Fruit fly (Drosophila melanogaster) whole organism, embryonic: Measurements from ENCODE around the gene CG6527.

ENCODE experiments used
- B-H2 ChIP-seq: fragments of 200-800 bp; sonication (Bioruptor generic); optimal IDR thresholded peaks from 2 replicates; lab custom pipeline; 2018; ENCODE audit warnings: missing biosample characterization, mild to moderate bottlenecking, missing genetic modification characterization
- CG10267 ChIP-seq: fragments of 200-800 bp; sonication (Bioruptor generic); optimal IDR thresholded peaks from 2 replicates; lab custom pipeline; 2018; ENCODE audit warnings: missing biosample characterization, mild to moderate bottlenecking, missing genetic modification characterization, moderate library complexity
- CG10979 ChIP-seq: fragments of 200-800 bp; sonication (Bioruptor generic); optimal IDR thresholded peaks from 2 replicates; lab custom pipeline; 2018; ENCODE audit warnings: missing biosample characterization, mild to moderate bottlenecking, missing genetic modification characterization, moderate library complexity
- CG11456 ChIP-seq: fragments of 200-800 bp; sonication (Bioruptor generic); IDR thresholded peaks from 3 replicates; pipeline ENCODE4 v1.3.6; 2022; ENCODE audit warnings: missing biosample characterization, missing genetic modification characterization
- CG13296 ChIP-seq: fragments of 200-800 bp; sonication (Bioruptor generic); optimal IDR thresholded peaks from 3 replicates; lab custom pipeline; 2018; ENCODE audit warnings: missing biosample characterization, mild to moderate bottlenecking, missing genetic modification characterization
- CG13424 ChIP-seq: fragments of 200-800 bp; sonication (Bioruptor generic); optimal IDR thresholded peaks from 2 replicates; lab custom pipeline; 2019; ENCODE audit warnings: missing biosample characterization, mild to moderate bottlenecking, missing genetic modification characterization, moderate library complexity
- CG1529 ChIP-seq: fragments of 200-800 bp; sonication (Bioruptor generic); optimal IDR thresholded peaks from 3 replicates; lab custom pipeline; 2018; ENCODE audit warnings: missing biosample characterization, missing genetic modification characterization
- CG15601 ChIP-seq: fragments of 200-800 bp; sonication (Bioruptor generic); optimal IDR thresholded peaks from 3 replicates; lab custom pipeline; 2019; ENCODE audit warnings: missing biosample characterization, mild to moderate bottlenecking, missing genetic modification characterization, moderate library complexity
- CG18262 ChIP-seq: fragments of 200-800 bp; optimal IDR thresholded peaks from 3 replicates; lab custom pipeline; 2019; ENCODE audit warnings: missing biosample characterization, mild to moderate bottlenecking, missing genetic modification characterization, moderate library complexity
- CG1832 ChIP-seq: fragments of 200-800 bp; sonication (Bioruptor generic); optimal IDR thresholded peaks from 2 replicates; lab custom pipeline; 2017; ENCODE audit warnings: missing biosample characterization, mild to moderate bottlenecking, missing genetic modification characterization, inconsistent platforms
- CG18619 ChIP-seq: fragments of 200-800 bp; sonication (Bioruptor generic); optimal IDR thresholded peaks from 3 replicates; lab custom pipeline; 2017; ENCODE audit warnings: missing biosample characterization, mild to moderate bottlenecking, missing genetic modification characterization
- CG2678 ChIP-seq: fragments of 200-800 bp; sonication (Bioruptor generic); optimal IDR thresholded peaks from 3 replicates; lab custom pipeline; 2019; ENCODE audit warnings: missing biosample characterization, mild to moderate bottlenecking, missing genetic modification characterization, moderate library complexity
- CG3281 ChIP-seq: fragments of 200-800 bp; sonication (Bioruptor generic); optimal IDR thresholded peaks from 3 replicates; lab custom pipeline; 2017; ENCODE audit warnings: missing biosample characterization, mild to moderate bottlenecking, missing genetic modification characterization
- CG34422 ChIP-seq: fragments of 200-800 bp; sonication (Bioruptor generic); IDR thresholded peaks from 3 replicates; pipeline ENCODE4 v1.3.6; 2022; ENCODE audit warnings: missing biosample characterization, missing genetic modification characterization
- CG6654 ChIP-seq: fragments of 200-800 bp; sonication (Bioruptor generic); optimal IDR thresholded peaks from 2 replicates; lab custom pipeline; 2017; ENCODE audit warnings: missing biosample characterization, mild to moderate bottlenecking, missing genetic modification characterization
- CG7271 ChIP-seq: fragments of 200-800 bp; sonication (Bioruptor generic); optimal IDR thresholded peaks from 2 replicates; lab custom pipeline; 2018; ENCODE audit warnings: missing biosample characterization, mild to moderate bottlenecking, missing genetic modification characterization, moderate library complexity
- CG7372 ChIP-seq: fragments of 200-800 bp; sonication (Bioruptor generic); IDR thresholded peaks from 2 replicates; pipeline ENCODE4 v1.3.6; 2022; ENCODE audit warnings: missing biosample characterization, missing genetic modification characterization
- CG8388 ChIP-seq: fragments of 200-800 bp; sonication (Bioruptor generic); optimal IDR thresholded peaks from 2 replicates; lab custom pipeline; 2019; ENCODE audit warnings: missing biosample characterization, mild to moderate bottlenecking, missing genetic modification characterization, moderate library complexity
- Chrac-16 ChIP-seq: fragments of 200-800 bp; sonication (Bioruptor generic); optimal IDR thresholded peaks from 3 replicates; lab custom pipeline; 2016; ENCODE audit warnings: missing biosample characterization, missing genetic modification characterization
- Dll ChIP-seq: fragments of 200-800 bp; sonication (Bioruptor generic); IDR thresholded peaks from 4 replicates; pipeline ENCODE4 v1.3.6; 2022; ENCODE audit warnings: missing biosample characterization, missing genetic modification characterization; ENCODE audit not compliant: partially characterized antibody
- E2f2 ChIP-seq: fragments of 200-800 bp; sonication (Bioruptor generic); IDR thresholded peaks from 2 replicates; pipeline ENCODE4 v1.3.6; 2022; ENCODE audit warnings: missing biosample characterization, missing genetic modification characterization
- Gsc ChIP-seq: fragments of 200-800 bp; sonication (Bioruptor generic); IDR thresholded peaks from 2 replicates; pipeline ENCODE4 v1.3.6; 2022; ENCODE audit warnings: missing biosample characterization, missing genetic modification characterization
- Hr51 ChIP-seq, 2 experiments: fragments of 200-800 bp; sonication (Bioruptor generic); optimal IDR thresholded peaks; 2 replicates in 1 of 2; 3 replicates in 1 of 2; lab custom pipeline; 2016 to 2018; ENCODE audit warnings: missing biosample characterization in 2 of 2, missing genetic modification characterization in 2 of 2, mild to moderate bottlenecking in 1 of 2, moderate library complexity in 1 of 2
- NFAT ChIP-seq: fragments of 200-800 bp; sonication (Bioruptor generic); IDR thresholded peaks from 2 replicates; pipeline ENCODE4 v1.3.6; 2022; ENCODE audit warnings: missing biosample characterization, missing genetic modification characterization
- Oli ChIP-seq: fragments of 200-800 bp; sonication (Bioruptor generic); optimal IDR thresholded peaks from 2 replicates; lab custom pipeline; 2018; ENCODE audit warnings: missing biosample characterization, mild to moderate bottlenecking, missing genetic modification characterization, moderate library complexity
- Usf ChIP-seq: fragments of 200-800 bp; sonication (Bioruptor generic); optimal IDR thresholded peaks from 2 replicates; lab custom pipeline; 2017; ENCODE audit warnings: missing genotype, missing biosample characterization, missing genetic modification characterization
- Xbp1 ChIP-seq: fragments of 200-800 bp; sonication (Bioruptor generic); optimal IDR thresholded peaks from 3 replicates; lab custom pipeline; 2016; ENCODE audit warnings: missing biosample characterization, mild to moderate bottlenecking, missing genetic modification characterization
- abd-A ChIP-seq: fragments of 200-800 bp; sonication (Bioruptor generic); optimal IDR thresholded peaks from 3 replicates; lab custom pipeline; 2019; ENCODE audit warnings: missing biosample characterization, mild to moderate bottlenecking, missing genetic modification characterization, moderate library complexity
- ap ChIP-seq: fragments of 200-800 bp; sonication (Bioruptor generic); IDR thresholded peaks from 2 replicates; pipeline ENCODE4 v1.3.6; 2022; ENCODE audit warnings: missing biosample characterization, missing genetic modification characterization
- ase ChIP-seq: fragments of 200-800 bp; sonication (Bioruptor generic); IDR thresholded peaks from 3 replicates; pipeline ENCODE4 v1.3.6; 2022; ENCODE audit warnings: missing biosample characterization, missing genetic modification characterization
- ash1 ChIP-seq: fragments of 200-800 bp; sonication (Bioruptor generic); optimal IDR thresholded peaks from 2 replicates; lab custom pipeline; 2018; ENCODE audit warnings: missing biosample characterization, mild to moderate bottlenecking, missing genetic modification characterization
- bcd ChIP-seq: fragments of 200-800 bp; sonication (Bioruptor generic); optimal IDR thresholded peaks from 2 replicates; lab custom pipeline; 2017; ENCODE audit warnings: missing biosample characterization, mild to moderate bottlenecking, missing genetic modification characterization
- dati ChIP-seq: fragments of 200-800 bp; sonication (Bioruptor generic); IDR thresholded peaks from 2 replicates; pipeline ENCODE4 v1.3.6; 2022; ENCODE audit warnings: missing biosample characterization, missing genetic modification characterization
- emc ChIP-seq: fragments of 200-800 bp; sonication (Bioruptor generic); optimal IDR thresholded peaks from 2 replicates; lab custom pipeline; 2016; ENCODE audit warnings: missing biosample characterization, missing genetic modification characterization
- ftz-f1 ChIP-seq: fragments of 200-800 bp; sonication (Bioruptor generic); optimal IDR thresholded peaks from 2 replicates; lab custom pipeline; 2016; ENCODE audit warnings: missing biosample characterization, missing genetic modification characterization
- grn ChIP-seq: fragments of 200-800 bp; sonication (Bioruptor generic); optimal IDR thresholded peaks from 3 replicates; lab custom pipeline; 2017; ENCODE audit warnings: missing biosample characterization, missing genetic modification characterization
- gro ChIP-seq: fragments of 200-800 bp; sonication (Bioruptor generic); optimal IDR thresholded peaks from 2 replicates; lab custom pipeline; 2016; ENCODE audit warnings: missing biosample characterization, missing genetic modification characterization
- inv ChIP-seq: fragments of 200-800 bp; sonication (Bioruptor generic); IDR thresholded peaks from 2 replicates; pipeline ENCODE4 v1.3.6; 2022; ENCODE audit warnings: missing biosample characterization, missing genetic modification characterization; ENCODE audit not compliant: partially characterized antibody
- lbe ChIP-seq: fragments of 200-800 bp; sonication (Bioruptor generic); optimal IDR thresholded peaks from 2 replicates; lab custom pipeline; 2016; ENCODE audit warnings: missing biosample characterization, mild to moderate bottlenecking, missing genetic modification characterization
- lilli ChIP-seq: fragments of 200-800 bp; sonication (Bioruptor generic); optimal IDR thresholded peaks from 3 replicates; lab custom pipeline; 2016; ENCODE audit warnings: missing biosample characterization, missing genetic modification characterization
- phol ChIP-seq: fragments of 200-800 bp; sonication (Bioruptor generic); optimal IDR thresholded peaks from 3 replicates; lab custom pipeline; 2018; ENCODE audit warnings: missing biosample characterization, mild to moderate bottlenecking, missing genetic modification characterization, moderate library complexity
- pita ChIP-seq: fragments of 200-800 bp; sonication (Bioruptor generic); optimal IDR thresholded peaks from 2 replicates; lab custom pipeline; 2017; ENCODE audit warnings: missing biosample characterization, mild to moderate bottlenecking, missing genetic modification characterization
- sens-2 ChIP-seq: fragments of 200-800 bp; sonication (Bioruptor generic); IDR thresholded peaks from 2 replicates; pipeline ENCODE4 v1.3.6; 2022; ENCODE audit warnings: missing biosample characterization, missing genetic modification characterization
- sob ChIP-seq: fragments of 200-800 bp; sonication (Bioruptor generic); IDR thresholded peaks from 2 replicates; pipeline ENCODE4 v1.3.6; 2022; ENCODE audit warnings: missing biosample characterization, missing genetic modification characterization
- stc ChIP-seq: fragments of 200-800 bp; sonication (Bioruptor generic); IDR thresholded peaks from 2 replicates; pipeline ENCODE4 v1.3.6; 2022; ENCODE audit warnings: missing biosample characterization, missing genetic modification characterization
- tna ChIP-seq: fragments of 200-800 bp; sonication (Bioruptor generic); IDR thresholded peaks from 2 replicates; pipeline ENCODE4 v1.3.6; 2022; ENCODE audit warnings: missing biosample characterization, missing genetic modification characterization; ENCODE audit not compliant: partially characterized antibody
- ttk ChIP-seq: fragments of 200-800 bp; sonication (Bioruptor generic); IDR thresholded peaks from 2 replicates; pipeline ENCODE4 v2.1.2; 2022; ENCODE audit warnings: missing biosample characterization, missing genetic modification characterization
- wdn ChIP-seq: fragments of 200-800 bp; sonication (Bioruptor generic); IDR thresholded peaks from 2 replicates; pipeline ENCODE4 v1.3.6; 2022; ENCODE audit warnings: missing biosample characterization, missing genetic modification characterization
- zen ChIP-seq: fragments of 200-800 bp; sonication (Bioruptor generic); optimal IDR thresholded peaks from 3 replicates; lab custom pipeline; 2018; ENCODE audit warnings: missing biosample characterization, mild to moderate bottlenecking, missing genetic modification characterization, moderate library complexity
- zfh2 ChIP-seq: fragments of 200-800 bp; sonication (Bioruptor generic); optimal IDR thresholded peaks from 2 replicates; lab custom pipeline; 2016; ENCODE audit warnings: missing biosample characterization, missing genetic modification characterization

The CG6527 gene

DNA sequence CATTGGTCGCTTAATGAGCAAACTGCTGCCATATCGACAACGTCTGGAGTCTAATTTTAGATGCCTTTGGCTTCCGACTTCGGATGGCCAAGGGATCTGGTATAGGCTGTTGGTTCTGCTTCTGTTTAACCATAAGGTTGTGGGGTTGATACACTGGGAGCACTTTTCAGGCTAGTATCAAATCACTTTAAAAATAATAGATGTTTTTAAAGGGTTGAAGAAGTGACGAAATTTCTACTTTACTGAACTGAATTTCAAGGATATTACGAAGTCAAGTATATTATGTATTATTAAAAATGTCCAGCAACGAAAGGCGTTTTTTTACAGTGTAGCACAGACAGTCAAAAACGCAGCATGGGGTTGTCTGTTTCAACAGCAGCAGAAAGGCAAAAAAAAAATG is 4.4 kb downstream of the CG6527 start (continued):
- peak; percentile 79 for TF ChIP-seq CG13296 (GFP tag; lab: Kevin White, UChicago)
- peak; percentile 71 for TF ChIP-seq lilli (GFP tag; lab: Kevin White, UChicago)
- no peak for TF ChIP-seq ftz-f1 (GFP tag; lab: Kevin White, UChicago)
- TF ChIP-seq CG11456 (GFP tag; lab: Robert Waterston, UW): no peak; the same call in 2 of the 3 replicates
- TF ChIP-seq dati: peak; percentile 79
- peak; percentile 50 for TF ChIP-seq gro
- peak; percentile 78 for TF ChIP-seq bcd (GFP tag; lab: Kevin White, UChicago)
- TF ChIP-seq CG34422 (GFP tag; lab: Robert Waterston, UW): peak; percentile 86; the same call in 2 of the 3 replicates
- TF ChIP-seq Xbp1 (GFP tag; lab: Kevin White, UChicago): peak; percentile 83
- no peak for TF ChIP-seq tna (GFP tag; lab: Robert Waterston, UW)
- peak; percentile 91 for TF ChIP-seq CG10267
- TF ChIP-seq CG1529: peak; percentile 78
- TF ChIP-seq zen (tag; lab: Kevin White, UChicago): peak; percentile 88
- TF ChIP-seq CG10979 (tag; lab: Kevin White, UChicago): peak; percentile 97
- TF ChIP-seq Dll (GFP tag; lab: Robert Waterston, UW): no peak
- TF ChIP-seq ap (GFP tag; lab: Robert Waterston, UW): peak; percentile 65
- peak; percentile 70 for TF ChIP-seq stc (GFP tag; lab: Robert Waterston, UW)
- no peak for TF ChIP-seq ash1 (GFP tag; lab: Kevin White, UChicago)
- no peak for TF ChIP-seq CG1832 (GFP tag; lab: Kevin White, UChicago)
- TF ChIP-seq Usf (GFP tag; lab: Kevin White, UChicago): no peak
- 0 out of 2 replicates have a peak, but pooled peaks have one; percentile 4 for TF ChIP-seq NFAT (GFP tag; lab: Robert Waterston, UW)
- no peak for TF ChIP-seq B-H2 (GFP tag; lab: Kevin White, UChicago)
- TF ChIP-seq inv: no peak
- no peak for TF ChIP-seq zfh2
- TF ChIP-seq CG3281 (GFP tag; lab: Kevin White, UChicago): peak; percentile 81
- TF ChIP-seq emc (GFP tag; lab: Kevin White, UChicago): no peak
- peak; percentile 80 for TF ChIP-seq CG15601 (tag; lab: Kevin White, UChicago)
- TF ChIP-seq ttk (GFP tag; lab: Robert Waterston, UW): peak; percentile 66
- TF ChIP-seq lbe (GFP tag; lab: Kevin White, UChicago): no peak
- TF ChIP-seq CG8388 (GFP tag; lab: Kevin White, UChicago): peak; percentile 88
- TF ChIP-seq pita (GFP tag; lab: Kevin White, UChicago): no peak
- TF ChIP-seq CG18262 (tag; lab: Kevin White, UChicago): peak; percentile 94
- TF ChIP-seq Hr51 (GFP tag; optimal IDR thresholded peaks at IDR 0.05; lab: Kevin White, UChicago): peak; percentile 33 to 80
- TF ChIP-seq wdn (GFP tag; lab: Robert Waterston, UW): no peak
- TF ChIP-seq abd-A (tag; lab: Kevin White, UChicago): peak; percentile 53
- TF ChIP-seq CG7271: peak; percentile 51
- peak; percentile 61; the same call in 1 of the 2 replicates for TF ChIP-seq Gsc (GFP tag; lab: Robert Waterston, UW)
- peak; percentile 91 for TF ChIP-seq phol (tag; lab: Kevin White, UChicago)
- peak; percentile 71; the same call in 2 of the 3 replicates for TF ChIP-seq ase
- peak; percentile 57; the same call in 1 of the 2 replicates for TF ChIP-seq sens-2 (GFP tag; lab: Robert Waterston, UW)
- peak; percentile 70 for TF ChIP-seq Chrac-16 (GFP tag; lab: Kevin White, UChicago)
- peak; percentile 70 for TF ChIP-seq CG18619 (GFP tag; lab: Kevin White, UChicago)
- peak; percentile 76 for TF ChIP-seq sob (GFP tag; lab: Robert Waterston, UW)
- peak; percentile 87 for TF ChIP-seq CG2678
- peak; percentile 52 for TF ChIP-seq CG7372 (GFP tag; lab: Robert Waterston, UW)
- TF ChIP-seq E2f2 (GFP tag; lab: Robert Waterston, UW): peak; percentile 43; the same call in 1 of the 2 replicates
- TF ChIP-seq grn (GFP tag; lab: Kevin White, UChicago): no peak
- TF ChIP-seq CG13424 (tag; lab: Kevin White, UChicago): peak; percentile 79
- TF ChIP-seq Oli (tag; lab: Kevin White, UChicago): peak; percentile 86
- peak; percentile 72 for TF ChIP-seq CG6654 (GFP tag; lab: Kevin White, UChicago)
